Worm (Caenorhabditis elegans) whole organism, L4 larva: ENCODE results near the gene C16C8.20.

ENCODE experiments used
- D1046.2 ChIP-seq: fragments of 200-800 bp; sonication (Bioruptor generic); IDR thresholded peaks from 2 replicates; pipeline ENCODE4 v1.3.6; 2022; ENCODE audit warnings: missing genetic modification characterization, missing compliant biosample characterization
- F37D6.2 ChIP-seq: sonication (generic microtip); optimal IDR thresholded peaks from 2 replicates; lab custom pipeline; 2016; ENCODE audit warnings: mild to moderate bottlenecking, missing genetic modification characterization, missing compliant biosample characterization
- T20F7.1 ChIP-seq: fragments of 200-800 bp; sonication (Bioruptor generic); optimal IDR thresholded peaks from 2 replicates; lab custom pipeline; 2018; ENCODE audit warnings: mild to moderate bottlenecking, missing genetic modification characterization, missing compliant biosample characterization
- ZK546.5 ChIP-seq, 2 experiments: sonication (generic microtip); optimal IDR thresholded peaks; 2 replicates each; lab custom pipeline; 2017; ENCODE audit warnings: missing biosample characterization in 2 of 2, missing genetic modification characterization in 2 of 2
- aha-1 ChIP-seq: fragments of 150-350 bp; peaks from one replicate; lab custom pipeline; 2014; ENCODE audit warnings: missing biosample characterization, missing genetic modification characterization
- aly-2 ChIP-seq: sonication (generic microtip); optimal IDR thresholded peaks from 2 replicates; lab custom pipeline; 2018; ENCODE audit warnings: missing biosample characterization, missing genetic modification characterization
- ama-1 ChIP-seq: fragments of 150-350 bp; optimal IDR thresholded peaks from 2 replicates; lab custom pipeline; 2014; ENCODE audit warnings: inconsistent platforms, mixed read lengths
- attf-4 ChIP-seq: sonication (generic microtip); optimal IDR thresholded peaks from 3 replicates; lab custom pipeline; 2017; ENCODE audit warnings: missing biosample characterization, missing genetic modification characterization
- ceh-28 ChIP-seq: fragments of 150-350 bp; optimal IDR thresholded peaks from 2 replicates; lab custom pipeline; 2014; ENCODE audit warnings: missing biosample characterization, missing genetic modification reagents, missing genetic modification characterization
- ceh-44 ChIP-seq: fragments of 200-800 bp; sonication (Bioruptor generic); IDR thresholded peaks from 2 replicates; pipeline ENCODE4 v1.3.6; 2022; ENCODE audit warnings: missing genetic modification reagents, missing genetic modification characterization, missing compliant biosample characterization
- cey-2 ChIP-seq: sonication (generic microtip); optimal IDR thresholded peaks from 3 replicates; lab custom pipeline; 2017; ENCODE audit warnings: missing genetic modification characterization, mild to moderate bottlenecking, missing compliant biosample characterization, antibody characterized with exemption, borderline replicate concordance; ENCODE audit not compliant: insufficient read depth
- ctbp-1 ChIP-seq: fragments of 200-800 bp; sonication (Bioruptor generic); IDR thresholded peaks from 2 replicates; pipeline ENCODE4 v1.3.6; 2022; ENCODE audit warnings: missing genetic modification reagents, missing genetic modification characterization, missing compliant biosample characterization
- daf-19 ChIP-seq: fragments of 200-800 bp; sonication (Bioruptor generic); conservative IDR thresholded peaks from 2 replicates; pipeline ENCODE4 v1.3.6; 2022; ENCODE audit warnings: missing genetic modification characterization, missing compliant biosample characterization
- dmd-6 ChIP-seq: fragments of 200-800 bp; sonication (Bioruptor generic); IDR thresholded peaks from 2 replicates; pipeline ENCODE4 v1.3.6; 2022; ENCODE audit warnings: missing genetic modification reagents, missing genetic modification characterization, missing compliant biosample characterization
- dmd-8 ChIP-seq: fragments of 200-800 bp; sonication (Bioruptor generic); IDR thresholded peaks from 2 replicates; pipeline ENCODE4 v1.3.6; 2022; ENCODE audit warnings: missing genetic modification characterization, missing compliant biosample characterization
- dpl-1 ChIP-seq: fragments of 150-350 bp; optimal IDR thresholded peaks from 2 replicates; lab custom pipeline; 2014; ENCODE audit warnings: missing biosample characterization, missing genetic modification reagents, missing genetic modification characterization
- egl-27 ChIP-seq: sonication (generic microtip); optimal IDR thresholded peaks from 3 replicates; lab custom pipeline; 2017; ENCODE audit warnings: missing biosample characterization, missing genetic modification reagents, missing genetic modification characterization
- fos-1 ChIP-seq: fragments of 150-350 bp; optimal IDR thresholded peaks from 2 replicates; lab custom pipeline; 2014; ENCODE audit warnings: missing biosample characterization, missing genetic modification characterization
- hif-1 ChIP-seq, 2 experiments: sonication (generic microtip); optimal IDR thresholded peaks; 2 replicates each; lab custom pipeline; 2016 to 2017; ENCODE audit warnings: missing compliant biosample characterization in 2 of 2, missing genetic modification characterization in 2 of 2, missing genetic modification reagents in 2 of 2, missing genotype in 2 of 2, mild to moderate bottlenecking in 1 of 2
- hmg-1.1 ChIP-seq: fragments of 200-800 bp; sonication (Bioruptor generic); IDR thresholded peaks from 2 replicates; pipeline ENCODE4 v1.3.6; 2022; ENCODE audit warnings: missing genetic modification reagents, missing genetic modification characterization, missing compliant biosample characterization
- jun-1 ChIP-seq: fragments of 150-350 bp; optimal IDR thresholded peaks from 2 replicates; lab custom pipeline; 2014; ENCODE audit warnings: missing biosample characterization, missing genetic modification reagents, missing genetic modification characterization
- lin-1 ChIP-seq: fragments of 200-800 bp; sonication (Bioruptor generic); IDR thresholded peaks from 2 replicates; pipeline ENCODE4 v1.3.6; 2022; ENCODE audit warnings: missing genetic modification reagents, missing genetic modification characterization, missing compliant biosample characterization
- lin-29 ChIP-seq: fragments of 200-800 bp; sonication (Bioruptor generic); IDR thresholded peaks from 2 replicates; pipeline ENCODE4 v1.3.6; 2022; ENCODE audit warnings: missing genetic modification reagents, missing genetic modification characterization, missing compliant biosample characterization
- lsy-2 ChIP-seq, 2 experiments: fragments of 150-350 bp in 1 of 2; sonication (generic microtip) in 1 of 2; optimal IDR thresholded peaks; 2 replicates each; lab custom pipeline; 2014 to 2017; ENCODE audit warnings: missing biosample characterization in 2 of 2, missing genetic modification characterization in 2 of 2
- madf-5 ChIP-seq, 2 experiments: fragments of 200-800 bp; sonication (Bioruptor generic); IDR thresholded peaks; 2 replicates each; pipeline ENCODE4 v1.3.6; 2022; ENCODE audit warnings: missing compliant biosample characterization in 2 of 2, missing genetic modification characterization in 2 of 2
- madf-9 ChIP-seq: fragments of 200-800 bp; sonication (Bioruptor generic); conservative IDR thresholded peaks from 2 replicates; pipeline ENCODE4 v1.3.6; 2022; ENCODE audit warnings: missing genetic modification reagents, missing genetic modification characterization, missing compliant biosample characterization
- mdl-1 ChIP-seq, 2 experiments: fragments of 150-350 bp in 1 of 2; sonication (generic microtip) in 1 of 2; optimal IDR thresholded peaks; 2 replicates each; lab custom pipeline; 2014 to 2017; ENCODE audit warnings: missing biosample characterization in 2 of 2, missing genetic modification characterization in 2 of 2
- mxl-3 ChIP-seq: fragments of 200-800 bp; sonication (Bioruptor generic); optimal IDR thresholded peaks from 2 replicates; lab custom pipeline; 2018; ENCODE audit warnings: mild to moderate bottlenecking, missing genetic modification characterization, missing compliant biosample characterization
- nhr-10 ChIP-seq: fragments of 150-350 bp; optimal IDR thresholded peaks from 2 replicates; lab custom pipeline; 2014; ENCODE audit warnings: missing biosample characterization, missing genetic modification characterization
- nhr-111 ChIP-seq: fragments of 200-800 bp; sonication (Bioruptor generic); optimal IDR thresholded peaks from 2 replicates; lab custom pipeline; 2018; ENCODE audit warnings: mild to moderate bottlenecking, missing genetic modification characterization, missing compliant biosample characterization
- nhr-25 ChIP-seq: sonication (generic microtip); optimal IDR thresholded peaks from 2 replicates; lab custom pipeline; 2017; ENCODE audit warnings: missing genetic modification characterization, mild to moderate bottlenecking, missing compliant biosample characterization, antibody characterized with exemption, moderate library complexity, borderline replicate concordance; ENCODE audit not compliant: insufficient read depth
- nhr-28 ChIP-seq: fragments of 150-350 bp; optimal IDR thresholded peaks from 2 replicates; lab custom pipeline; 2014; ENCODE audit warnings: missing biosample characterization, missing genetic modification characterization
- nhr-41 ChIP-seq: fragments of 200-800 bp; sonication (Bioruptor generic); IDR thresholded peaks from 2 replicates; pipeline ENCODE4 v1.3.6; 2022; ENCODE audit warnings: missing genetic modification reagents, missing genetic modification characterization, missing compliant biosample characterization
- pha-4 ChIP-seq, 2 experiments: fragments of 150-350 bp in 1 of 2; fragments of 200-800 bp in 1 of 2; sonication (Bioruptor generic) in 1 of 2; IDR thresholded peaks in 1 of 2; optimal IDR thresholded peaks in 1 of 2; 2 replicates each; pipeline versions ENCODE4 v1.3.6 to Lab custom; 2014 to 2022; ENCODE audit warnings: missing genetic modification characterization in 2 of 2, missing genetic modification reagents in 2 of 2, missing biosample characterization in 1 of 2, missing compliant biosample characterization in 1 of 2
- php-3 ChIP-seq: fragments of 200-800 bp; sonication (Bioruptor generic); IDR thresholded peaks from 2 replicates; pipeline ENCODE4 v1.3.6; 2022; ENCODE audit warnings: missing genetic modification reagents, missing genetic modification characterization, missing compliant biosample characterization
- pqm-1 ChIP-seq: sonication (generic microtip); optimal IDR thresholded peaks from 2 replicates; lab custom pipeline; 2017; ENCODE audit warnings: missing biosample characterization, missing genetic modification characterization
- rbr-2 ChIP-seq: sonication (generic microtip); optimal IDR thresholded peaks from 2 replicates; lab custom pipeline; 2016; ENCODE audit warnings: missing genotype, missing genetic modification characterization, missing compliant biosample characterization
- saeg-2 ChIP-seq: fragments of 200-800 bp; sonication (Bioruptor generic); IDR thresholded peaks from 2 replicates; pipeline ENCODE4 v1.3.6; 2022; ENCODE audit warnings: missing genetic modification reagents, missing genetic modification characterization, missing compliant biosample characterization
- sdz-12 ChIP-seq: fragments of 200-800 bp; sonication (Bioruptor generic); optimal IDR thresholded peaks from 2 replicates; lab custom pipeline; 2018; ENCODE audit warnings: mild to moderate bottlenecking, missing genetic modification characterization, missing compliant biosample characterization
- skn-1 ChIP-seq: fragments of 150-350 bp; optimal IDR thresholded peaks from 2 replicates; lab custom pipeline; 2014; ENCODE audit warnings: missing biosample characterization, missing genetic modification characterization
- snpc-4 ChIP-seq: fragments of 150-350 bp; optimal IDR thresholded peaks from 2 replicates; lab custom pipeline; 2014; ENCODE audit warnings: missing biosample characterization, missing genetic modification characterization
- spr-1 ChIP-seq: sonication (generic microtip); optimal IDR thresholded peaks from 2 replicates; lab custom pipeline; 2016; ENCODE audit warnings: mild to moderate bottlenecking, missing genetic modification characterization, missing compliant biosample characterization
- spr-3 ChIP-seq: fragments of 200-800 bp; sonication (Bioruptor generic); optimal IDR thresholded peaks from 2 replicates; lab custom pipeline; 2018; ENCODE audit warnings: mild to moderate bottlenecking, missing genetic modification characterization, missing compliant biosample characterization
- tra-1 ChIP-seq: fragments of 200-800 bp; sonication (Bioruptor generic); IDR thresholded peaks from 2 replicates; pipeline ENCODE4 v1.3.6; 2022; ENCODE audit warnings: missing genetic modification reagents, missing genetic modification characterization, missing compliant biosample characterization
- unc-130 ChIP-seq: sonication (generic microtip); optimal IDR thresholded peaks from 2 replicates; lab custom pipeline; 2016; ENCODE audit warnings: missing genetic modification reagents, missing genetic modification characterization, missing compliant biosample characterization
- unc-39 ChIP-seq: sonication (generic microtip); optimal IDR thresholded peaks from 2 replicates; lab custom pipeline; 2017; ENCODE audit warnings: missing biosample characterization, missing genetic modification characterization
- vab-7 ChIP-seq: fragments of 200-800 bp; sonication (Bioruptor generic); IDR thresholded peaks from 2 replicates; pipeline ENCODE4 v1.3.6; 2022; ENCODE audit warnings: missing genetic modification reagents, missing genetic modification characterization, missing compliant biosample characterization
- zag-1 ChIP-seq: fragments of 150-350 bp; optimal IDR thresholded peaks from 2 replicates; lab custom pipeline; 2014; ENCODE audit warnings: missing biosample characterization, missing genetic modification characterization
- zip-2 ChIP-seq: fragments of 150-350 bp; optimal IDR thresholded peaks from 2 replicates; lab custom pipeline; 2014; ENCODE audit warnings: missing biosample characterization, missing genetic modification characterization
- ztf-11 ChIP-seq: fragments of 150-350 bp; optimal IDR thresholded peaks from 2 replicates; lab custom pipeline; 2014; ENCODE audit warnings: missing biosample characterization, missing genetic modification characterization
- ztf-7 ChIP-seq: fragments of 150-350 bp; optimal IDR thresholded peaks from 2 replicates; lab custom pipeline; 2014; ENCODE audit warnings: missing biosample characterization, missing genetic modification characterization

The C16C8.20 gene

DNA sequence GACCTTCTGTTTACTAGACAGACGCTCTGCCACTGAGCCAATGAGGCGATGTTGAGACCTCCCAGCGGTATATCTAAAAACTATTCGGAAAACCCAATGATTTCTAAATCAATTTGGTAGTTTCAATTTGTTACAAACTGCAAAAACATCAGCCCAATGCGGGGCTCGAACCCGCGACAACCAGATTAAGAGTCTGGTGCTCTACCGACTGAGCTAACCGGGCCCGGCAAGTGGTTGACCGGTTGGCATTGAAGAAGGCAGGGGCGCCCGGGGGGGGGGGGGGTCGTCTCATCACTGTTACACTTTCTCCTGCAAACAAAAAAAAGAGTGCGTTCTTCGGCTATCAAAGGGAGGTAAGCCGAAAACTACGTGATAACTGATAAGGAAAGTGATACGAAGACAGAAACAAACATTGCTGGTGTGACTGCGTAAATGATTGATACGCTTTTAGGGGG lies 7.5 kb upstream of the C16C8.20 start (continued):
- TF ChIP-seq vab-7 (GFP tag; lab: Robert Waterston, UW): peak; percentile 84
- TF ChIP-seq lin-1 (GFP tag; lab: Robert Waterston, UW): 0 out of 2 replicates have a peak, but pooled peaks have one; percentile 65
- no peak for TF ChIP-seq jun-1
- TF ChIP-seq madf-9 (GFP tag; lab: Robert Waterston, UW): peak; percentile 26; the same call in 1 of the 2 replicates
- TF ChIP-seq pqm-1 (tag; lab: Kevin White, UChicago): peak; percentile 67
- peak; percentile 81 for TF ChIP-seq dmd-6
- TF ChIP-seq tra-1 (GFP tag; lab: Robert Waterston, UW): peak; percentile 90
- TF ChIP-seq ceh-44 (GFP tag; lab: Robert Waterston, UW): peak; percentile 54; the same call in 1 of the 2 replicates
- TF ChIP-seq skn-1 (tag; lab: Kevin White, UChicago): no peak
- TF ChIP-seq aha-1 (tag; lab: Kevin White, UChicago): peak; percentile 71
- TF ChIP-seq spr-3 (GFP tag; lab: Kevin White, UChicago): peak; percentile 62
- no peak for TF ChIP-seq snpc-4 (tag; lab: Kevin White, UChicago)
- peak in 1 of 2 experiments; percentile 63 for TF ChIP-seq lsy-2 (tag; optimal IDR thresholded peaks at IDR 0.05; lab: Kevin White, UChicago)
- no peak for TF ChIP-seq ZK546.5 (tag; optimal IDR thresholded peaks at IDR 0.05; lab: Kevin White, UChicago)
- no peak for TF ChIP-seq ceh-28 (tag; lab: Kevin White, UChicago)
- no peak for TF ChIP-seq ztf-7
- peak; percentile 48 for TF ChIP-seq rbr-2 (tag; lab: Kevin White, UChicago)
- peak; percentile 91 for TF ChIP-seq dmd-8
- no peak for TF ChIP-seq attf-4 (tag; lab: Kevin White, UChicago)
- peak in 1 of 2 experiments; percentile 52 for TF ChIP-seq hif-1 (tag; optimal IDR thresholded peaks at IDR 0.05; lab: Kevin White, UChicago)
- TF ChIP-seq zip-2: no peak
- peak; percentile 77; the same call in 1 of the 2 replicates for TF ChIP-seq D1046.2 (GFP tag; lab: Robert Waterston, UW)
- TF ChIP-seq cey-2: no peak
- no peak for TF ChIP-seq zag-1 (tag; lab: Kevin White, UChicago)
- TF ChIP-seq nhr-41 (GFP tag; lab: Robert Waterston, UW): 0 out of 2 replicates have a peak, but pooled peaks have one; percentile 45
- TF ChIP-seq lin-29 (GFP tag; lab: Robert Waterston, UW): no peak
- no peak for TF ChIP-seq unc-39 (tag; lab: Kevin White, UChicago)
- no peak for TF ChIP-seq ztf-11 (tag; lab: Kevin White, UChicago)
- TF ChIP-seq hmg-1.1 (GFP tag; lab: Robert Waterston, UW): peak; percentile 75; the same call in 1 of the 2 replicates
- TF ChIP-seq php-3 (GFP tag; lab: Robert Waterston, UW): peak; percentile 77
- no peak for TF ChIP-seq dpl-1 (GFP tag; lab: Kevin White, UChicago)
- peak; percentile 38 for TF ChIP-seq mxl-3 (GFP tag; lab: Kevin White, UChicago)
- no peak for TF ChIP-seq aly-2 (tag; lab: Kevin White, UChicago)
- TF ChIP-seq egl-27: no peak
- peak; percentile 60 for TF ChIP-seq unc-130
- peak; percentile 67 for TF ChIP-seq ctbp-1
- TF ChIP-seq daf-19 (GFP tag; lab: Robert Waterston, UW): no peak; the same call in 1 of the 2 replicates
- TF ChIP-seq fos-1: no peak
- peak; percentile 68 for TF ChIP-seq nhr-28
- TF ChIP-seq spr-1 (tag; lab: Kevin White, UChicago): peak; percentile 32
- no peak for TF ChIP-seq mdl-1 (tag; optimal IDR thresholded peaks at IDR 0.05; lab: Kevin White, UChicago)
- no peak for TF ChIP-seq ama-1 (lab: Kevin White, UChicago)
- no peak for TF ChIP-seq nhr-25 (tag; lab: Kevin White, UChicago)
- no peak for TF ChIP-seq T20F7.1 (GFP tag; lab: Kevin White, UChicago)
- no peak for TF ChIP-seq nhr-10 (tag; lab: Kevin White, UChicago)
- TF ChIP-seq madf-5 (GFP tag; IDR thresholded peaks at IDR 0.05; lab: Robert Waterston, UW): peak; percentile 58 to 81; a peak in 2 of 4 replicates
- peak; percentile 53; the same call in 1 of the 2 replicates for TF ChIP-seq saeg-2 (GFP tag; lab: Robert Waterston, UW)
- peak; percentile 40 for TF ChIP-seq sdz-12 (GFP tag; lab: Kevin White, UChicago)
- TF ChIP-seq nhr-111 (GFP tag; lab: Kevin White, UChicago): no peak
- no peak for TF ChIP-seq F37D6.2 (tag; lab: Kevin White, UChicago)
- TF ChIP-seq pha-4 (GFP tag; IDR thresholded peaks at IDR 0.05; lab: Robert Waterston, UW): peak; percentile 85
- no peak for TF ChIP-seq pha-4 (tag; optimal IDR thresholded peaks at IDR 0.05; lab: Kevin White, UChicago)
